Fruit fly (Drosophila melanogaster) whole organism, pupa: ENCODE measurements around the gene Pyroxd1.

Experiments
- CG17806 ChIP-seq: fragments of 200-800 bp; sonication (Bioruptor generic); optimal IDR thresholded peaks from 2 replicates; lab custom pipeline; 2018; ENCODE audit warnings: missing biosample characterization, mild to moderate bottlenecking, missing genetic modification characterization, moderate library complexity
- CG8159 ChIP-seq: fragments of 200-800 bp; sonication (Bioruptor generic); optimal IDR thresholded peaks from 3 replicates; lab custom pipeline; 2018; ENCODE audit warnings: missing biosample characterization, mild to moderate bottlenecking, missing genetic modification characterization, moderate library complexity
- CG9948 ChIP-seq: fragments of 200-800 bp; sonication (Bioruptor generic); optimal IDR thresholded peaks from 2 replicates; lab custom pipeline; 2018; ENCODE audit warnings: missing biosample characterization, mild to moderate bottlenecking, missing genetic modification characterization, moderate library complexity
- fd96Ca ChIP-seq: fragments of 200-800 bp; sonication (Bioruptor generic); IDR thresholded peaks from 3 replicates; pipeline ENCODE4 v1.3.6; 2022; ENCODE audit warnings: missing biosample characterization, missing genetic modification characterization
- rn ChIP-seq: fragments of 200-800 bp; sonication (Bioruptor generic); IDR thresholded peaks from 2 replicates; pipeline ENCODE4 v1.3.6; 2022; ENCODE audit warnings: missing biosample characterization, missing genetic modification characterization

DNA sequence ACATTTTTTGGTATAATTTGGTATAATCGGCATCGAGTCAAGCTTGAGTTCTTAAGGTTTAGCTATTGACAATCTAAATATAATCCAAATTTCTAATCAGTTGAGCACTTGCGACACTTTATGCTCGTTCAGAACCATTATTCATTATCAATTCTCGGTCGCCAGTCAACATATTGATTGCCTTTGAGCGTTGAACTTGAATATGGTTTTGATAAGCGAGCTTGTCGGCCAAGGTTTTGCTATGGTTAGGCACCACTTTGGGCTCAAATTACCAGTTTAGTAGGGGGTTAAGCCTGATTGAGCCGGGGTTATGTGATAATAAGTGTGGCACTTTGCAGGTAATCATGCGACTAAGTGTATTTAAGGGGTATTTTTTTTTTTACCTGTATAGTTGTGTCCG, 16.8 kb upstream of the Pyroxd1 start:
- no peak for TF ChIP-seq CG9948
- TF ChIP-seq fd96Ca (GFP tag; lab: Robert Waterston, UW) = no peak
- no peak for TF ChIP-seq CG8159 (tag; lab: Kevin White, UChicago)
- TF ChIP-seq rn = no peak
- TF ChIP-seq CG17806 (tag; lab: Kevin White, UChicago) = no peak
